Worm (Caenorhabditis elegans) whole organism, young adult: Measurements from ENCODE around the gene gmap-2.
"Not testable (repeated sequence)": the region's sequence is repeated elsewhere in the genome, so short reads cannot be mapped to it uniquely, and the experiment has no call there.

Experiments
- Y56A3A.18 ChIP-seq: fragments of 200-800 bp; sonication (Bioruptor generic); IDR thresholded peaks from 2 replicates; pipeline ENCODE4 v1.3.6; 2022; ENCODE audit warnings: missing genetic modification reagents, missing genetic modification characterization, missing compliant biosample characterization
- akir-1 ChIP-seq: fragments of 200-800 bp; sonication (Bioruptor generic); optimal IDR thresholded peaks from 2 replicates; lab custom pipeline; 2018; ENCODE audit warnings: mild to moderate bottlenecking, missing genetic modification characterization, moderate library complexity, missing compliant biosample characterization
- ama-1 ChIP-seq, 3 experiments: fragments of 150-350 bp in 1 of 3; sonication (generic microtip) in 2 of 3; optimal IDR thresholded peaks; 2 replicates each; lab custom pipeline; 2014 to 2018; ENCODE audit warnings: missing biosample characterization in 2 of 3, missing genetic modification characterization in 2 of 3, missing genetic modification reagents in 2 of 3
- aptf-3 ChIP-seq: fragments of 200-800 bp; sonication (Bioruptor generic); IDR thresholded peaks from 2 replicates; pipeline ENCODE4 v1.3.6; 2022; ENCODE audit warnings: missing genetic modification characterization, missing compliant biosample characterization
- attf-3 ChIP-seq: fragments of 200-800 bp; sonication (Bioruptor generic); conservative IDR thresholded peaks from 2 replicates; pipeline ENCODE4 v1.3.6; 2022; ENCODE audit warnings: missing genetic modification reagents, missing genetic modification characterization, missing compliant biosample characterization
- bed-2 ChIP-seq: fragments of 200-800 bp; sonication (Bioruptor generic); IDR thresholded peaks from 2 replicates; pipeline ENCODE4 v1.3.6; 2022; ENCODE audit warnings: missing genetic modification reagents, missing genetic modification characterization, missing compliant biosample characterization
- let-526 ChIP-seq: fragments of 200-800 bp; sonication (Bioruptor generic); IDR thresholded peaks from 2 replicates; pipeline ENCODE4 v1.3.6; 2022; ENCODE audit warnings: missing genetic modification reagents, missing genetic modification characterization, missing compliant biosample characterization
- lin-54 ChIP-seq: fragments of 200-800 bp; sonication (Bioruptor generic); optimal IDR thresholded peaks from 2 replicates; lab custom pipeline; 2018; ENCODE audit warnings: mild to moderate bottlenecking, missing genetic modification characterization, missing compliant biosample characterization
- madf-8 ChIP-seq: fragments of 200-800 bp; sonication (Bioruptor generic); conservative IDR thresholded peaks from 2 replicates; pipeline ENCODE4 v1.3.6; 2022; ENCODE audit warnings: missing genetic modification reagents, missing genetic modification characterization, missing compliant biosample characterization
- nfya-1 ChIP-seq: sonication (generic microtip); optimal IDR thresholded peaks from 2 replicates; lab custom pipeline; 2017; ENCODE audit warnings: antibody characterized with exemption, missing compliant biosample characterization, missing genetic modification characterization, borderline replicate concordance; ENCODE audit not compliant: insufficient read depth
- snpc-4 ChIP-seq, 5 experiments: fragments of 150-350 bp in 1 of 5; sonication (generic microtip) in 4 of 5; optimal IDR thresholded peaks; 2 replicates each; lab custom pipeline; 2014 to 2018; ENCODE audit warnings: missing genetic modification characterization in 5 of 5, missing biosample characterization in 3 of 5, antibody characterized with exemption in 2 of 5, mild to moderate bottlenecking in 2 of 5, missing compliant biosample characterization in 2 of 5, missing genotype in 2 of 5, moderate library complexity in 2 of 5, missing genetic modification reagents in 1 of 5
- unc-130 ChIP-seq: sonication (generic microtip); optimal IDR thresholded peaks from 2 replicates; lab custom pipeline; 2016; ENCODE audit warnings: missing genetic modification reagents, missing genetic modification characterization, missing compliant biosample characterization
- ztf-18 ChIP-seq: sonication (generic microtip); optimal IDR thresholded peaks from 2 replicates; lab custom pipeline; 2016; ENCODE audit warnings: missing genotype, mild to moderate bottlenecking, missing genetic modification characterization, missing compliant biosample characterization
- ztf-26 ChIP-seq: sonication (generic microtip); optimal IDR thresholded peaks from 2 replicates; lab custom pipeline; 2017; ENCODE audit warnings: missing genetic modification characterization, missing compliant biosample characterization

- TF ChIP-seq lin-54 (GFP tag; lab: Kevin White, UChicago); akir-1; nfya-1; attf-3 (GFP tag; lab: Robert Waterston, UW); ztf-18 (tag; lab: Kevin White, UChicago); aptf-3; unc-130 (GFP tag; lab: Kevin White, UChicago); snpc-4 (GFP tag; optimal IDR thresholded peaks at IDR 0.05; lab: Kevin White, UChicago); snpc-4 (tag; optimal IDR thresholded peaks at IDR 0.05; lab: Kevin White, UChicago); madf-8 (GFP tag; lab: Robert Waterston, UW); bed-2 (GFP tag; lab: Robert Waterston, UW); Y56A3A.18 (GFP tag; lab: Robert Waterston, UW); ztf-26; let-526 (GFP tag; lab: Robert Waterston, UW); ama-1 (optimal IDR thresholded peaks at IDR 0.05; lab: Kevin White, UChicago); ama-1 (GFP tag; optimal IDR thresholded peaks at IDR 0.05; lab: Kevin White, UChicago): not testable (repeated sequence)
Observed at ce11 chrX:12967037-12967436, 24.0 kb upstream of the gmap-2 start.
